Fruit fly (Drosophila melanogaster) whole organism, prepupa: Measurements from ENCODE around the gene CG43149.

Experiments
- CG6808 ChIP-seq: fragments of 200-800 bp; sonication (Bioruptor generic); optimal IDR thresholded peaks from 3 replicates; lab custom pipeline; 2017; ENCODE audit warnings: missing biosample characterization, missing genetic modification characterization, mild to moderate bottlenecking, moderate library complexity, missing genetic modification reagents
- CG6854 ChIP-seq: fragments of 200-800 bp; sonication (Bioruptor generic); optimal IDR thresholded peaks from 2 replicates; lab custom pipeline; 2017; ENCODE audit warnings: missing biosample characterization, mild to moderate bottlenecking, missing genetic modification characterization
- Gug ChIP-seq: fragments of 200-800 bp; sonication (Bioruptor generic); IDR thresholded peaks from 2 replicates; pipeline ENCODE4 v1.3.6; 2022; ENCODE audit warnings: missing biosample characterization, missing genetic modification characterization
- Hr38 ChIP-seq: sonication (Bioruptor generic); optimal IDR thresholded peaks from 2 replicates; lab custom pipeline; 2016; ENCODE audit warnings: missing biosample characterization, missing genetic modification characterization
- Lpt ChIP-seq: fragments of 200-800 bp; sonication (Bioruptor generic); optimal IDR thresholded peaks from 3 replicates; lab custom pipeline; 2016; ENCODE audit warnings: missing biosample characterization, missing genetic modification characterization
- achi ChIP-seq: fragments of 200-800 bp; sonication (Bioruptor generic); optimal IDR thresholded peaks from 3 replicates; lab custom pipeline; 2016; ENCODE audit warnings: missing biosample characterization, missing genetic modification characterization
- acj6 ChIP-seq: fragments of 200-800 bp; sonication (Bioruptor generic); optimal IDR thresholded peaks from 3 replicates; lab custom pipeline; 2016; ENCODE audit warnings: missing biosample characterization, missing genetic modification characterization
- dac ChIP-seq: fragments of 200-800 bp; sonication (Bioruptor generic); optimal IDR thresholded peaks from 2 replicates; lab custom pipeline; 2017; ENCODE audit warnings: missing biosample characterization, mild to moderate bottlenecking, missing genetic modification characterization

DNA sequence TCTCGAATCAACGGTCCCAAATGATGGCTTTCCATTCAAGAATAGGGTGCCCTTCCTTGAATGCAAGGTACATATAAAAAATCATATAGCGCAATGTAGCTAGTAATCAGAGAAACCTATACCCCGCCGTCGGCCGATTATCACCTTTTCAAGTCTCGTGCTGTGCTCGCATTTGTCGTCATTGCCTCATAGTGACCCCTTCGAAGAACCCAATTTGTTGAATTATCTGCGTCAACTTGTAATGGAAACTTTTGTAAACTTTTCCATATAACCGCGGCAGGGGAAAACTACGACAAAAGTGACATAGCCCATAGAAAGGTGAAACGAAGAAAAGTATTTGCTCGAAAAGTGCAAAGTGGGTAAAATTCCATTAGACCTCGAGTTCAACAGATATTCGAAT lies 3.1 kb upstream of the CG43149 start:
- TF ChIP-seq dac (GFP tag; lab: Kevin White, UChicago) (no peak), acj6 (no peak), Gug (GFP tag; lab: Robert Waterston, UW) (no peak), CG6808 (no peak), Lpt (GFP tag; lab: Kevin White, UChicago) (no peak), achi (no peak), Hr38 (no peak), CG6854 (GFP tag; lab: Kevin White, UChicago) (no peak)
